Worm (Caenorhabditis elegans) whole organism, L4/young adult: Measurements from ENCODE around the gene dcap-2.

Experiments
- W03F9.2 ChIP-seq: fragments of 150-350 bp; optimal IDR thresholded peaks from 2 replicates; lab custom pipeline; 2014; ENCODE audit warnings: missing biosample characterization, missing genetic modification characterization
- him-1 ChIP-seq: sonication (generic microtip); optimal IDR thresholded peaks from 2 replicates; lab custom pipeline; 2016; ENCODE audit warnings: missing genotype, missing genetic modification reagents, missing genetic modification characterization, missing compliant biosample characterization

DNA sequence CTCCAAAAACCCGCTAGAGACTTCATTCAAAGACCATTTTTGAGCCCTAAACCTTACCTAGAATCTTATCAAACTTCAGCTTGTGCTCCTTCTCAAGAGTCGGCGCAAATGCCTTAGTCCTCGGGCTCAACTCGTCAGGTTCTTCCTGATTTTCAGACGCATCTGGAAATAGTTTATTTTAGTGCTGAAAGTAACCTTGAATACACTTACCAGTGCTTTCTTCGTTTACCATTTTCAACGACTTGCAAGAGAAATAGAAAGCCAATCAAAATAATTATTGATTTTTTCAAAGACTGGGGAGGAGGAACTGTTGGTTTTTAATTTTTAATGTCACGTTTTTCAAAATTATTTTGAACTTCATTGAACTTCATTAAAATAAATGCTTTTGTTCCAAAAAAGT, 49.7 kb downstream of the dcap-2 start, which contains the start of the genes ttbk-8.1 and Y38H8A.4:
- TF ChIP-seq him-1 (tag; lab: Kevin White, UChicago) (no peak), W03F9.2 (tag; lab: Kevin White, UChicago) (no peak)
